Fruit fly (Drosophila melanogaster) whole organism, embryonic: ENCODE measurements around the gene CG13369.

Source experiments
- Abd-B ChIP-seq: fragments of 200-800 bp; sonication (Bioruptor generic); optimal IDR thresholded peaks from 2 replicates; lab custom pipeline; 2018; ENCODE audit warnings: missing biosample characterization, mild to moderate bottlenecking, missing genetic modification characterization, moderate library complexity
- Ada2b ChIP-seq: fragments of 200-800 bp; sonication (Bioruptor generic); IDR thresholded peaks from 2 replicates; pipeline ENCODE4 v1.3.6; 2022; ENCODE audit warnings: missing biosample characterization, missing genetic modification characterization
- Asciz ChIP-seq: fragments of 200-800 bp; sonication (Bioruptor generic); optimal IDR thresholded peaks from 2 replicates; lab custom pipeline; 2017; ENCODE audit warnings: missing biosample characterization, mild to moderate bottlenecking, missing genetic modification characterization, missing genetic modification reagents
- Awh ChIP-seq: fragments of 200-800 bp; sonication (Bioruptor generic); IDR thresholded peaks from 2 replicates; pipeline ENCODE4, ENCODE4 v1.3.6; 2022; ENCODE audit warnings: missing biosample characterization, missing genetic modification characterization
- CG12071 ChIP-seq: fragments of 200-800 bp; sonication (Bioruptor generic); optimal IDR thresholded peaks from 3 replicates; lab custom pipeline; 2018; ENCODE audit warnings: missing biosample characterization, mild to moderate bottlenecking, missing genetic modification characterization
- CG12299 ChIP-seq: fragments of 200-800 bp; sonication (Bioruptor generic); optimal IDR thresholded peaks from 2 replicates; lab custom pipeline; 2018; ENCODE audit warnings: missing biosample characterization, mild to moderate bottlenecking, missing genetic modification characterization
- CG12391 ChIP-seq: fragments of 200-800 bp; sonication (Bioruptor generic); optimal IDR thresholded peaks from 3 replicates; lab custom pipeline; 2018; ENCODE audit warnings: missing biosample characterization, mild to moderate bottlenecking, missing genetic modification characterization, moderate library complexity
- CG14860 ChIP-seq: fragments of 200-800 bp; sonication (Bioruptor generic); IDR thresholded peaks from 3 replicates; pipeline ENCODE4 v1.3.6; 2022; ENCODE audit warnings: missing biosample characterization, missing genetic modification characterization; ENCODE audit not compliant: partially characterized antibody
- CG15479 ChIP-seq: fragments of 200-800 bp; sonication (Bioruptor generic); optimal IDR thresholded peaks from 3 replicates; lab custom pipeline; 2019; ENCODE audit warnings: missing biosample characterization, mild to moderate bottlenecking, missing genetic modification characterization, moderate library complexity
- CG18262 ChIP-seq: fragments of 200-800 bp; optimal IDR thresholded peaks from 3 replicates; lab custom pipeline; 2019; ENCODE audit warnings: missing biosample characterization, mild to moderate bottlenecking, missing genetic modification characterization, moderate library complexity
- CG18599 ChIP-seq: fragments of 200-800 bp; sonication (Bioruptor generic); optimal IDR thresholded peaks from 3 replicates; lab custom pipeline; 2017; ENCODE audit warnings: missing biosample characterization, missing genetic modification characterization, mild to moderate bottlenecking, moderate library complexity, missing genetic modification reagents
- CG2678 ChIP-seq: fragments of 200-800 bp; sonication (Bioruptor generic); optimal IDR thresholded peaks from 3 replicates; lab custom pipeline; 2019; ENCODE audit warnings: missing biosample characterization, mild to moderate bottlenecking, missing genetic modification characterization, moderate library complexity
- CG6791 ChIP-seq: fragments of 200-800 bp; sonication (Bioruptor generic); IDR thresholded peaks from 3 replicates; pipeline ENCODE4 v1.3.6; 2022; ENCODE audit warnings: missing biosample characterization, missing genetic modification characterization; ENCODE audit not compliant: partially characterized antibody
- CG7372 ChIP-seq: fragments of 200-800 bp; sonication (Bioruptor generic); IDR thresholded peaks from 2 replicates; pipeline ENCODE4 v1.3.6; 2022; ENCODE audit warnings: missing biosample characterization, missing genetic modification characterization
- CG7745 ChIP-seq: fragments of 200-800 bp; sonication (Bioruptor generic); optimal IDR thresholded peaks from 2 replicates; lab custom pipeline; 2018; ENCODE audit warnings: missing biosample characterization, mild to moderate bottlenecking, missing genetic modification characterization, moderate library complexity
- CG8281 ChIP-seq: fragments of 200-800 bp; sonication (Bioruptor generic); optimal IDR thresholded peaks from 2 replicates; lab custom pipeline; 2018; ENCODE audit warnings: missing biosample characterization, mild to moderate bottlenecking, missing genetic modification characterization, moderate library complexity
- CG9817 ChIP-seq: fragments of 200-800 bp; sonication (Bioruptor generic); optimal IDR thresholded peaks from 2 replicates; lab custom pipeline; 2018; ENCODE audit warnings: missing biosample characterization, mild to moderate bottlenecking, missing genetic modification characterization, moderate library complexity
- Ets65A ChIP-seq: fragments of 200-800 bp; sonication (Bioruptor generic); peaks from one replicate; lab custom pipeline; 2016; ENCODE audit warnings: missing biosample characterization, missing genetic modification characterization
- Hey ChIP-seq: fragments of 200-800 bp; sonication (Bioruptor generic); optimal IDR thresholded peaks from 3 replicates; lab custom pipeline; 2018; ENCODE audit warnings: missing biosample characterization, mild to moderate bottlenecking, missing genetic modification characterization
- Hr39 ChIP-seq: fragments of >200 bp; optimal IDR thresholded peaks from 2 replicates; lab custom pipeline; 2017
- Kr ChIP-seq: fragments of 200-800 bp; sonication (Bioruptor generic); optimal IDR thresholded peaks from 2 replicates; lab custom pipeline; 2017; ENCODE audit warnings: missing biosample characterization, mild to moderate bottlenecking, missing genetic modification characterization
- Med ChIP-seq: fragments of 200-800 bp; sonication (Bioruptor generic); peaks from one replicate; lab custom pipeline; 2016; ENCODE audit warnings: missing biosample characterization, missing genetic modification characterization, mild to moderate bottlenecking, inconsistent platforms, moderate library complexity
- Pdp1 ChIP-seq, 2 experiments: fragments of 200-800 bp; sonication (Bioruptor generic); optimal IDR thresholded peaks; 3 replicates each; lab custom pipeline; 2016; ENCODE audit warnings: missing biosample characterization in 2 of 2, missing genetic modification characterization in 2 of 2, mild to moderate bottlenecking in 1 of 2, moderate library complexity in 1 of 2
- amos ChIP-seq: fragments of 200-800 bp; sonication (Bioruptor generic); IDR thresholded peaks from 2 replicates; pipeline ENCODE4 v1.3.6; 2022; ENCODE audit warnings: missing biosample characterization, missing genetic modification characterization; ENCODE audit not compliant: partially characterized antibody
- ato ChIP-seq: fragments of 200-800 bp; sonication (Bioruptor generic); IDR thresholded peaks from 2 replicates; pipeline ENCODE4 v1.3.6; 2022; ENCODE audit warnings: missing biosample characterization, missing genetic modification characterization; ENCODE audit not compliant: partially characterized antibody
- bsh ChIP-seq, 2 experiments: fragments of 200-800 bp; sonication (Bioruptor generic); optimal IDR thresholded peaks; 2 replicates each; lab custom pipeline; 2017 to 2018; ENCODE audit warnings: mild to moderate bottlenecking in 2 of 2, missing biosample characterization in 2 of 2, missing genetic modification characterization in 2 of 2, moderate library complexity in 1 of 2
- ci ChIP-seq: fragments of 200-800 bp; sonication (Bioruptor generic); IDR thresholded peaks from 3 replicates; pipeline ENCODE4 v1.3.6; 2022; ENCODE audit warnings: missing biosample characterization, missing genetic modification characterization
- dysf ChIP-seq: fragments of 200-800 bp; sonication (Bioruptor generic); IDR thresholded peaks from 3 replicates; pipeline ENCODE4 v1.3.6; 2022; ENCODE audit warnings: missing biosample characterization, missing genetic modification characterization
- exex ChIP-seq: fragments of 200-800 bp; sonication (Bioruptor generic); optimal IDR thresholded peaks from 4 replicates; lab custom pipeline; 2018; ENCODE audit warnings: missing biosample characterization, mild to moderate bottlenecking, missing genetic modification characterization, moderate library complexity
- kay ChIP-seq: fragments of 200-800 bp; sonication (Bioruptor generic); optimal IDR thresholded peaks from 2 replicates; lab custom pipeline; 2016; ENCODE audit warnings: missing biosample characterization, missing genetic modification characterization
- lab ChIP-seq: fragments of 200-800 bp; sonication (Bioruptor generic); optimal IDR thresholded peaks from 3 replicates; lab custom pipeline; 2017; ENCODE audit warnings: missing biosample characterization, missing genetic modification characterization, mild to moderate bottlenecking, moderate library complexity, missing genetic modification reagents
- otp ChIP-seq: fragments of 200-800 bp; sonication (Bioruptor generic); IDR thresholded peaks from 3 replicates; pipeline ENCODE4, ENCODE4 v1.3.6; 2022; ENCODE audit warnings: missing biosample characterization, missing genetic modification characterization
- psq ChIP-seq: fragments of 200-800 bp; sonication (Bioruptor generic); optimal IDR thresholded peaks from 2 replicates; lab custom pipeline; 2017; ENCODE audit warnings: missing biosample characterization, missing genetic modification characterization
- sd ChIP-seq: fragments of 200-800 bp; sonication (Bioruptor generic); optimal IDR thresholded peaks from 3 replicates; lab custom pipeline; 2018; ENCODE audit warnings: missing biosample characterization, mild to moderate bottlenecking, missing genetic modification characterization, moderate library complexity
- sens ChIP-seq: fragments of 200-800 bp; sonication (Bioruptor generic); peaks from one replicate; lab custom pipeline; 2016; ENCODE audit warnings: missing biosample characterization, missing genetic modification characterization
- sisA ChIP-seq: fragments of 200-800 bp; sonication (Bioruptor generic); IDR thresholded peaks from 2 replicates; pipeline ENCODE4 v1.3.6; 2022; ENCODE audit warnings: missing biosample characterization, missing genetic modification characterization
- slp2 ChIP-seq: fragments of 200-800 bp; sonication (Bioruptor generic); optimal IDR thresholded peaks from 2 replicates; lab custom pipeline; 2016; ENCODE audit warnings: missing biosample characterization, missing genetic modification characterization
- sqz ChIP-seq: fragments of 200-800 bp; sonication (Bioruptor generic); optimal IDR thresholded peaks from 3 replicates; lab custom pipeline; 2018; ENCODE audit warnings: missing biosample characterization, mild to moderate bottlenecking, missing genetic modification characterization
- sr ChIP-seq: fragments of 200-800 bp; sonication (Bioruptor generic); IDR thresholded peaks from 3 replicates; pipeline ENCODE4 v1.3.6; 2022; ENCODE audit warnings: missing biosample characterization, missing genetic modification characterization
- tll ChIP-seq, 2 experiments: fragments of 200-800 bp in 1 of 2; fragments of >200 bp in 1 of 2; sonication (Bioruptor generic) in 1 of 2; optimal IDR thresholded peaks; 2 replicates each; lab custom pipeline; 2017 to 2019; ENCODE audit warnings: missing biosample characterization in 2 of 2, missing genetic modification characterization in 2 of 2, mild to moderate bottlenecking in 1 of 2, moderate library complexity in 1 of 2
- tup ChIP-seq: fragments of 200-800 bp; sonication (Bioruptor generic); optimal IDR thresholded peaks from 2 replicates; lab custom pipeline; 2016; ENCODE audit warnings: missing biosample characterization, mild to moderate bottlenecking, missing genetic modification characterization, moderate library complexity
- twi ChIP-seq: fragments of 200-800 bp; optimal IDR thresholded peaks from 2 replicates; lab custom pipeline; 2019; ENCODE audit warnings: missing biosample characterization, mild to moderate bottlenecking, missing genetic modification characterization, moderate library complexity
- unc-4 ChIP-seq: fragments of 200-800 bp; sonication (Bioruptor generic); IDR thresholded peaks from 2 replicates; pipeline ENCODE4 v1.3.6; 2022; ENCODE audit warnings: missing biosample characterization, missing genetic modification characterization; ENCODE audit not compliant: partially characterized antibody
- zen ChIP-seq: fragments of 200-800 bp; sonication (Bioruptor generic); optimal IDR thresholded peaks from 3 replicates; lab custom pipeline; 2018; ENCODE audit warnings: missing biosample characterization, mild to moderate bottlenecking, missing genetic modification characterization, moderate library complexity

CG13369 gene

DNA sequence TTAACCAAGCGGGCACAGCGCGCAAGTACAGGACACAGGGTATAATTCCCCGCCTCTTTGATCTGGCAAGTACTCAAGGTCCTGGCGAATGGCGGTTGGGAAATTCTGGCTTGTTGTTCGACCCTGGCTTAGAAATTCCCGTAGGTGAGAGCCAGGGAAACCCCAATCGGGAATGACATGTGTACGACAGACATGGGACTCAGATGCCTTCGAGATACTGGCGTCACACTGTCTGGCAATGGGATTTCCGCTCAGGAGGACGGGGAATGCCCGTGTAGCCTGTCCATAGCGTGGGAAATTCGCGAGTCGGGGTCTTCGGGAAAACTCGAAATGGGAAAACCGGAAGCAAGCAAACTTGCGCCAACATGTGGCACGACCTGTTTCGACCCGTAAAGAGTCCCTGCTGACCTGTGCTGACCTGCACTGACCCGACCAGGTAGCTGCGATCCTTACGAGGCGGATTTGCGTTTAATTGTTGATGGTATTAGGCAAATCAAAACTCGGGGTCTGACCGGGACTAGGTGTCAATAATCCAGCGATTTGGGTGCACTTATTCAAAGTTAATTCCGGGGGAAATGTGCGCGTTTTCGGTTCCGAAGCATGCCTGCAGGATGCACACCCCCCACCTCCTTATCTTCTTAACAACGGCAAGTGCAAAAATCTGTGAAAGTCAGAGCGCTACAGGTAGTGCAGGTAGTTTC, 30.5 kb upstream of the CG13369 start:
- no peak for TF ChIP-seq Kr (GFP tag; lab: Kevin White, UChicago)
- peak; percentile 93 for TF ChIP-seq twi (tag; lab: Kevin White, UChicago)
- TF ChIP-seq zen (tag; lab: Kevin White, UChicago): peak; percentile 19
- TF ChIP-seq tll (GFP tag; optimal IDR thresholded peaks at IDR 0.05; lab: Kevin White, UChicago): peak in 1 of 2 experiments; percentile 92
- no peak for TF ChIP-seq CG7372
- TF ChIP-seq CG15479 (GFP tag; lab: Kevin White, UChicago): peak; percentile 92
- no peak for TF ChIP-seq kay (GFP tag; lab: Kevin White, UChicago)

DNA sequence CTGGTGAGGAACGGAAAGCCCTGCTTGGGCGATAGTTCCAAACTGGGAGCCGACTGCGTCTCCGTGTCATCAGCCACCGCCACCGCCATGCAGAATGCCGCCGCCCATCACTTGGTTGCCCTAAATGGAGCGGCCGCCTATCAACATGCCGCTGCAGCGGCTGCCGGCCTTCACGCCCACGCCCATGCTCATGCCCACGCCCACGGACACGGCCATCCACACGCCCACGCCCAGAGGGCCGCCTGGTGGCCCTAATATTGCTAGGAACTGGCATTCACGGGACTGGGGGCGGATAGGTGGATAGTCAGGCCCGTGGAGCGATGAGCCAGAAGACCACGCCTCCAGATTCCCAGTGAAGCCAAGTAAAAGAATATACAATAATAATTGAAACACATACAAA, 26.2 kb upstream of the CG13369 start:
- peak; percentile 97 for TF ChIP-seq Hr39 (lab: Kevin White, UChicago)
- peak; percentile 15 for TF ChIP-seq sens
- TF ChIP-seq unc-4: no peak
- 0 out of 2 replicates have a peak, but pooled peaks have one; percentile 18 for TF ChIP-seq amos (GFP tag; lab: Robert Waterston, UW)
- TF ChIP-seq CG9817 (tag; lab: Kevin White, UChicago): no peak
- TF ChIP-seq sr: peak; percentile 73

DNA sequence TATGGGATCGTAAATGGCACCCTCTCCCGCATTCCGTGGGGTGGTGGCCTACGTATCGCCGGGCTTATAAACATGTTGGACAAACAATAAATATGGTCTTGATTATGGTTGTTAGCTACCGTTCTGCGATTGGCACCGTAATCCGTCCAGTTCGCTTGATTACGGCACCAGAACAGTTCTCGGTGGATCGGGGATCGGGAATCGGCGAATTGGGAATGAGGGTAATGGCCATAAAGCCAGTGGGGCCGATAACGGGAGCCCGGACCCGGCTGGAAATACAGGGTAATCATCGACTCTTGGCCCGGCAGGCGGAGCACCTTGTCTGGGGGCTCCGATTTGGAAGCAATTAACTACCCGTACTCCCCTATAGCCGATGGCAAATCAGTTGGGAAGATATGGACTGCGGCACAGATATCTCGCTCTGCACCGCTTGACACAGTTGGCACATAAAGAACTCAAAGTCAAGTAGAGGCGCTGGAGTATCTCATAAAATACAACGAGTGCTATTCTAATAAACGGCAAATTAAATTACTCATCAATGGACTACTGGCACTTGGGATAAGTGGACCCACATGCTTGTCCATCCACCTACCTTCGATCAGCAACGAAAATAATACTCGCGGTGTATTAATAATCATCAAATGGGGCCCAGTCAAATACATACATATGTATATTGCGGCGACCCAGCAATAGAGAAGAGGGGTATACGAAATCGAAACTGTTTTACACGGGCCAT, 24.8 kb upstream of the CG13369 start:
- TF ChIP-seq Ets65A (GFP tag; lab: Kevin White, UChicago) (peak; percentile 19), sisA (GFP tag; lab: Robert Waterston, UW) (no peak), slp2 (GFP tag; lab: Kevin White, UChicago) (no peak), sqz (GFP tag; lab: Kevin White, UChicago) (no peak), Abd-B (GFP tag; lab: Kevin White, UChicago) (no peak), sd (tag; lab: Kevin White, UChicago) (peak; percentile 59), CG18262 (tag; lab: Kevin White, UChicago) (no peak), CG14860 (no peak), ci (peak; percentile 22; the same call in 1 of the 3 replicates), CG7745 (tag; lab: Kevin White, UChicago) (no peak), lab (GFP tag; lab: Kevin White, UChicago) (peak; percentile 20), Pdp1 (GFP tag; optimal IDR thresholded peaks at IDR 0.05; lab: Kevin White, UChicago) (peak in 1 of 2 experiments; percentile 61), Hey (peak; percentile 99), tup (GFP tag; lab: Kevin White, UChicago) (no peak), ato (GFP tag; lab: Robert Waterston, UW) (no peak), CG2678 (tag; lab: Kevin White, UChicago) (peak; percentile 16), bsh (GFP tag; optimal IDR thresholded peaks at IDR 0.05; lab: Kevin White, UChicago) (peak in 1 of 2 experiments; percentile 18), otp (GFP tag; lab: Robert Waterston, UW) (no peak), Ada2b (GFP tag; lab: Robert Waterston, UW) (no peak), CG12391 (no peak), psq (GFP tag; lab: Kevin White, UChicago) (no peak), CG8281 (no peak), kay (GFP tag; lab: Kevin White, UChicago) (no peak), CG6791 (GFP tag; lab: Robert Waterston, UW) (no peak), Med (GFP tag; lab: Kevin White, UChicago) (peak; percentile 67), Asciz (peak; percentile 14), CG18599 (GFP tag; lab: Kevin White, UChicago) (peak; percentile 7), exex (tag; lab: Kevin White, UChicago) (peak; percentile 89), CG12071 (GFP tag; lab: Kevin White, UChicago) (peak; percentile 22), dysf (no peak), CG12299 (tag; lab: Kevin White, UChicago) (no peak), Awh (GFP tag; lab: Robert Waterston, UW) (no peak)
